Fruit fly (Drosophila melanogaster): Measurements from ENCODE around the gene CG42445.

CG42445 gene

dm6 chr3L:8158715-8159380 lies at the start of gene CG42445:
Gene CG42445, minus strand, starts transcription at chr3L:8158900.
- no peak for TF ChIP-seq noc (tag; optimal IDR thresholded peaks at IDR 0.05)

dm6 chr3L:8202317-8202842 lies 43.7 kb upstream of the CG42445 start, which contains the start of the genes CG7366 and CG13679:
Gene CG7366, minus strand, starts transcription at chr3L:8202417.
Gene CG13679, plus strand, starts transcription at chr3L:8202792.
- TF ChIP-seq noc (tag; optimal IDR thresholded peaks at IDR 0.05) = no peak

- TF ChIP-seq noc (tag; optimal IDR thresholded peaks at IDR 0.05) = peak; percentile 83
Observed at dm6 chr3L:8197779-8198279, 39.1 kb upstream of the CG42445 start, which contains the start of the genes UbcE2M and Dhps. Gene UbcE2M, minus strand, starts transcription at chr3L:8197987. Gene Dhps, plus strand, starts transcription at chr3L:8198207.

DNA sequence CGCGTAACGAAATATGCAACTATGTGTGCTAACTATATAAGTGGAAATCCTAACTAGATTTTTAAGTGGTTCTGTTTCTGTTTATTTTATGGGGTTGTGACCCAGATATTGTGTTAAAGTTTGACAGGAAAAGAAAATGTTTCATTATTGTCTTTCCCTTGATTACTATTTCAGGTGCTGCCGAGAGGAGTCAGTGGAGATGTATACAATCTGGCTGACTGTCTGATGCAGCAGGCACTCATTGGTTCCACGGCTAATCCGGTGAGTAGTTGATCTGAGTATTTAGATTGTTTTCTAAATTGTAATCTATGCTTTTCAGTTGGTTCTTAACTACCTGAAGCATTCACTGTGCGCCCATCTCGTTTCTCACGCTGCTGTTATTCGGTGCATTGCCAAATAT lies 34.3 kb upstream of the CG42445 start, which contains the start of gene CG7387:
Gene CG7387, minus strand, starts transcription at position 101 of the 400 bp plus-strand sequence.
- TF ChIP-seq noc (tag; optimal IDR thresholded peaks at IDR 0.05) = no peak

- TF ChIP-seq noc (tag; optimal IDR thresholded peaks at IDR 0.05) = no peak
Observed at dm6 chr3L:8191042-8191613, 32.4 kb upstream of the CG42445 start, which contains the start of gene MED24. Gene MED24, plus strand, starts transcription at chr3L:8191270.

DNA sequence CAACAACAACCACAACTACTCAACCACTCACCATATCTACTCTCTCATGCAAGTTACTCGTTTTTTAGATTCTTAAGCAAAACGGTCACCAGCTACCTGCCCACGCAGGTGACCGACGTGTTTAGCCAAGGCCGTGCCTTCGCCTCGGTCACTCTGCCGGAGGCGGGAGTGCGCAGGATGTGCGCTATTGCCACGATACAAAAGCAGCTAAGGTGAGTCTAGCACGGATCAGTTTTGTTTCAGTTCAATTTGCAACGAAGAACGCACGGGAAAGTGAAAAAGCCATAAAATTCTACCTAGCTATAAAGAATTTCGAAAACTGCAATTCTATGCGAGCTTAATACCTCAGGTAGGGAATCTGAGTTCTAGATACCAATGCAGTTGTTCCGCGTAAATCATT lies 30.5 kb upstream of the CG42445 start:
- TF ChIP-seq noc (tag; optimal IDR thresholded peaks at IDR 0.05) = no peak

DNA sequence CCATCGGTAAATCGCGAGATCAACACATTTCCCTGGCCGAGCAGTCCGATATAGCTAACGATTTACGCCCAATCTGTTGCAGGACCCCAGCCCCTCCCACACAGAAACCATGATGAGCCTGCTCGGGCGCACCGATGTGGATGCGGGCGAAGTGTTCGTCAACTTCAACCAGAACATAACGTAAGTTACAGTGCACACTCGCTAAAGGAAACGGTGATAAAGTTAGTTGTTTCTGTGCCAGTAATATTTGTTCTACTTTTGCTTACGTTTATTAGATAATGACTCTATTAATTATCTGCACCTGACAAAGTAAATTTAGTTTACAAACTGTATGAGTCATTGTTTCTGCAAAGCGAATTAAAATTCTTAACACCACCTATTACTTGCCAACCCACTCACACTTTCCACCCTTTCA lies 28.7 kb upstream of the CG42445 start:
- TF ChIP-seq noc (tag; optimal IDR thresholded peaks at IDR 0.05) = no peak

DNA sequence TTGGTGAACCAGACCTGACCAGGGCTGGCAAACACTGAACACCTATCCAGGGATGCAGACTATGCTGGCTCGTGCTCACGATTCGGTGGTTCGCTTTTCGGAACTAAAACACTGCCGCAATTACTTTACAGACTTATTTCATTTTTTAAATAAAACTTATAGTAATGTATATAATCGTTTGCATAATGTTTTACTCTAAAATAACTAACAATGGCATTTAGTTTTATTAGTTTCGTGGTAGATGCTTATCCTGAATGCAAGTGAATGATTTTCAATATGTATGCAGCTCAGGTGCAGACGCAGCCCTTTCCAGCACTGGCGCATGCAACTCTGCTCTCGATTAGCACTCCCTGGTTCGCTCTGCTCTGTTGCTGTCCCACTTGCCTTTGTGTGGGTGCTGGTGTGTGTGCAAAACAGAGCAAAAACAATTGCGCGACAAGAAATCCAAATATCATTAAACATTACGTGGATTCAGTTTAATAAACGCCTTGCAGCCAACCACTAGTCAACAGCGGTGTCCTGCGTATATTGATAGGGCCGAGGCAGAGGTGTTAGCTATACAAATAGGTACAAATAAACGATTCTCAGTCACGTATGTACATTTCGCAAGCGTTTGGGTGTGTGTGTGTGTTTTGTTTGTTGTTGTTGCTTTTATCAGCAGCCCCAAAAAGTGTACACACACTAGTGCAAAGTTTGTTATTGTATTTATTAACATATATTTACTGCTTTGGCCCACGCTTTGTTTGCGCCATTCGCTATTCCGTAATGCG lies 28.1 kb upstream of the CG42445 start, which contains the start of the genes ERR and Atg18a:
Gene ERR, minus strand, starts transcription at position 45 of the 770 bp plus-strand sequence.
Gene Atg18a, plus strand, starts transcription at position 231 of the 770 bp plus-strand sequence.
- TF ChIP-seq noc (tag; optimal IDR thresholded peaks at IDR 0.05) = peak; percentile 89

DNA sequence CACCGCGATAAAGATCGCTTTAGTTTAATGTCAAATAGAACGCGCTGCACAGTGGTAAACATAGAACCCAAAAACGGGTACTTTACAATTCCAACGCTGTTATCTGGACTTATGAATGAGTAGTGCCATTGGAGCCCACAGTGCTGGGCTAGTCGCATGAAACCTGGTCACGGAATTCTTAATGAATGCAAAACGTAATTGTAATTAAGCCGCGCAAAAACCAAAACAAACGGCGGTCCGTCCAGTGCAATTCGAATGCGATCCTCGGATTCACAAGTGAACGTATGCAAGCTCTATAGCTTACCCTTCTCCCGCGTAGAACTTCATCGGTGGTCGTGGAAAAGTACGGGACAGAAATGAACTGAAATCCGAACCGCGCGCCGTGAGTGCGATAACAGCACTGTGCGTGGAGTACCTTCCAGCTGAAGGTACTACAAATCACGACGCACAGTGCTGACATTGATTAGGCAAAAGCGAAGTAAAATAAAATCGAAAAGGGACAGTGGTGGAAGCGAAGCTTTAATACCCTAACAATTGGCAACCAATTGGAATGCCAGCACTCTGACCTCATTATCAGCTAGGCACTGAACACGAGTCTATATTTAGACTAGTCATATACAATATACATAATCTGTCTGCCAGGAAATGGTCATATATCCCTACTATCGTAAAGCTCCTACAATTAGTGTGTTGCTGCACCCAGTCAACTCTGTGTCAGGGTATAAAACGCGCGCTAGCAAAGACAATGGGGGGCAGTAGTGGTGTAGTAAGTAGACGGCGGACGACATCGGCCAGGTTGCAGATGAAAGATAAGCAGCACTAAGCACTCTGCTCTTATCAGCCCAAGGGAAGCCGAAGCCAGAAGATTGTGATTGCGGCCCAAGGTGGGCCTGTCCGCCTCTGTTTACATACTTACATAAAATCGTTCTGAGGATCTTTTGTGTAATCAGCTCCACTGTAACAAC lies 26.8 kb upstream of the CG42445 start:
- peak; percentile 91 for TF ChIP-seq noc (tag; optimal IDR thresholded peaks at IDR 0.05)

dm6 chr3L:8180464-8181137 lies 21.9 kb upstream of the CG42445 start, which contains the start of the genes mthl7 and Uxs:
Gene mthl7, minus strand, starts transcription at chr3L:8180514.
Gene Uxs, plus strand, starts transcription at chr3L:8180923.
- no peak for TF ChIP-seq noc (tag; optimal IDR thresholded peaks at IDR 0.05)

- TF ChIP-seq noc (tag; optimal IDR thresholded peaks at IDR 0.05) = peak; percentile 52
Observed at dm6 chr3L:8177795-8178564, 19.3 kb upstream of the CG42445 start, which contains the start of gene Nmt. Gene Nmt, minus strand, starts transcription at chr3L:8178429.

DNA sequence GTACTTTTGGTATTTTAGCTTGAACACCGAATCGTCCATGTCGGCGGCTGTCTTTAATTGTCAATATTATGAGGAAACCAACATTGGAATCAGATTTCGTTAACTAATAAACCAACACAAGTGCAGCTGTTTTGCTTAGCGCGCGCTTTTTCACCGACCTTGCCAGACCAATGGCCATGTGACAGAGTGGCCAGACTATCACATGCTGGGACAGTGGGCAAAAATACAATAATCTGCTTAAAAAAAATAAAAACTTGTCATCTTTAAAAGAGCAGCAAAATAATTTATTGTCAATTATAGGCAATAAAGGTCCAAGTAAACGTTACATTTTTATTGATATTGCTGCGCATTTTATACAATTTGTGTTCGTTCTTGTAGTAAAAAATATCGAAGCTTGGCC lies 17.1 kb upstream of the CG42445 start, which contains the start of gene RecQ4:
Gene RecQ4, minus strand, starts transcription at position 161 of the 400 bp plus-strand sequence.
- no peak for TF ChIP-seq noc (tag; optimal IDR thresholded peaks at IDR 0.05)

DNA sequence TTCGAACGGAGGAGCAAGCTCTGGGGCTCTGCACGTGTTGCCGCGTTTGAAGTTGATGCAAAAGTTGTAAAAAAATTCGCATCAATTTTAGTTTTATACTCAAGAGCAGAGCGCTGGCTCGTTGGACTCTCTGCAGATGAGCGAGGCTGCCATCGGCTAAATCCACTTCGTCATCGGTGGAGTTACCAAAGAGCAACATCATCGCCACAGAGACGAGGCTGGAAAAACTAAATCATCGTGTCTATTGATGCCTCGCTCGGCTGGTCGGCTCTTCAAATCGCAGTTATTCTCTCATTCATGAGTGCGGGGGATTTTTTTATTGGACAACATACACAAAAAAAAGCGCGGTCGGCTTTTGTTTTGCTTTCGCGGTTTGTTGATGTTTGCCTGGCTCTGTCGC lies 6.7 kb upstream of the CG42445 start, which contains the start of gene CG13675:
Gene CG13675, minus strand, starts transcription at position 83 of the 400 bp plus-strand sequence.
- no peak for TF ChIP-seq noc (tag; optimal IDR thresholded peaks at IDR 0.05)
